Worm (Caenorhabditis elegans) whole organism, L2 larva: ENCODE measurements around the gene taf-10.

ENCODE experiments used
- ceh-82 ChIP-seq: fragments of 150-350 bp; optimal IDR thresholded peaks from 2 replicates; lab custom pipeline; 2014; ENCODE audit warnings: missing biosample characterization, missing genetic modification characterization
- lsy-2 ChIP-seq, 2 experiments: fragments of 150-350 bp in 1 of 2; sonication (generic microtip) in 1 of 2; optimal IDR thresholded peaks; 2 replicates each; lab custom pipeline; 2014 to 2017; ENCODE audit warnings: missing biosample characterization in 2 of 2, missing genetic modification characterization in 2 of 2
- mab-5 ChIP-seq: fragments of 150-350 bp; optimal IDR thresholded peaks from 2 replicates; lab custom pipeline; 2014; ENCODE audit warnings: missing biosample characterization, missing genetic modification characterization
- mdl-1 ChIP-seq, 2 experiments: fragments of 150-350 bp in 1 of 2; sonication (generic microtip) in 1 of 2; optimal IDR thresholded peaks; 2 replicates each; lab custom pipeline; 2017; ENCODE audit warnings: missing biosample characterization in 2 of 2, missing genetic modification characterization in 2 of 2
- nhr-237 ChIP-seq: fragments of 150-350 bp; optimal IDR thresholded peaks from 2 replicates; lab custom pipeline; 2014; ENCODE audit warnings: missing biosample characterization, missing genetic modification characterization
- unc-39 ChIP-seq: fragments of 150-350 bp; optimal IDR thresholded peaks from 2 replicates; lab custom pipeline; 2014; ENCODE audit warnings: missing biosample characterization, missing genetic modification characterization

DNA sequence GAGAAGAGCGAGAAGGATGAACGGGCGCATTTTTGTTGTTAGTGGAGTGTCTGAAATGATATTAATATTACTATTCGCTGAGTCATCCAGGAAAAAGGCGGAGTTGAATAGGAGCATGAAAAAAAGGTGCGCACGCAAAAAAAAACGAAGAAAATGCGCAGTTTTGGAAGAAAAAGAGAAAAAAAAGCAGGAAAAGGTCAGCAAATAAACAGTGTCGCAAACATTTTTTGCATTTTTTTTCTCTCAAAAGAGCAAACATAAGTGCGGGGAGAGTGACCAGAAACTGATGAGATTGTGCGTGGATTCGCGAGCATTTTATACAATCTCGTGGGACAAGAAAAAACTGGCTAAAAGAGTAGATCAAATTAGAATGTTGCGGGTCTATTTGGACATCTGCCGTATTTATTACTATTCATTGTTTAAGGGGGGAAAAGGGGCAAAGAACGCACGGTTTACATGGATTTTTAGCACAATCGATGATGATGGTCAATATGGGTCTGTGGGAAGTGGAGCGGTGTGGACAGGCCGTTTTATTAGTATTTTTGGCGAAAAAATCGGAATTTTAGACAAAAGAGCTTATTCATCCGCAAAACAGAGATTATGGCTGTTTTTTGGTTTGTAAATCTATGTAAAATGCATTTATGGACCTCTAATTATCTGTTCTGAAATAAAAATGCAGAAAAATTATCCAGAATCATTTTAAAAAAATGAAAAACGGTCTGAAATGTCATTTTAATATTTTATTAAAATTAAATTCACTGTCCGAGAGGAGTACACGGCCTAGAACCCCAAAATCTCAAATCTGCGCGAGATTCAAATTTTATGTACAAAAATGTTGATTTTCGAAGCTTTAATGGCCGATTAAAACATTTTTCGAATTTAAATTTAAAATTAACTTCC lies 5.7 kb downstream of the taf-10 start, which contains the start of gene cpg-8:
- TF ChIP-seq lsy-2 (tag; optimal IDR thresholded peaks at IDR 0.05; lab: Kevin White, UChicago) (no peak), unc-39 (no peak), mdl-1 (tag; optimal IDR thresholded peaks at IDR 0.05; lab: Kevin White, UChicago) (no peak), nhr-237 (tag; lab: Kevin White, UChicago) (no peak), ceh-82 (tag; lab: Kevin White, UChicago) (no peak), mab-5 (no peak)
